Fruit fly (Drosophila melanogaster): ENCODE data around the gene CG15362.

The CG15362 gene

DNA sequence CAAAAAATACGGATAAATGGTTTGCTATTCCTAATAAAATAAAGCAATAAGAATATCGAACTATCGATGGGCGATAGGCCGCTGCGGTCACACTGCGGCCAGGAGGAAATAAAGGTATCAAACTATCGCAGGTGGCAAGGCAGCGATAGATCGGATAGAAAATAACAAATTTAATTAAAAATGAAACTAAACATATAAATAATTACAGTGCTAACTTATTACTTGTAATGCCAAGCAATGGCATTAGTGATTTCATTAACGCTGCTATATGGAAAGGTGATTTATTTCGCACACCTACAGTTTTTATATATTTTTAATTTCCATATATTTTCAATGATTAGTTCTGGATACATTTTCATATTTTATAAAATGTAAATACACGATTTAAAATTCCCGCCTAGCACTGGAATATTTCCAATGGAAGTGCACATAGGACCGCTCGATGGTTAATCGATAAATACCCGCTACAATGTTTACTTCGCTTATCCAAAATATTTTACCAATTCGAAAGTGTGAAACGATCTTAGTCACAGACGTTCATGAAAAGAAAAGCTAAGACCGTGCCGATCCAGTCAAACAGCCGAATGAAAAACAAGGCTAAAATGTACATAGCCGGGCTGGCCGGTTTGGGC is at the start of gene CG15362, which contains the start of gene CG15356:
CG15362 (plus strand) TSS at position 469 of the 632 bp plus-strand sequence.
CG15356 (minus strand) TSS at position 48 of the 632 bp plus-strand sequence.
- TF ChIP-seq dsx (GFP tag; optimal IDR thresholded peaks at IDR 0.05; ENCODE audit: poor library complexity, severe bottlenecking) (peak; percentile 92), Blimp-1 (GFP tag; optimal IDR thresholded peaks at IDR 0.05) (no peak), Hr38 (GFP tag; optimal IDR thresholded peaks at IDR 0.05) (no peak), CG15336 (GFP tag; IDR thresholded peaks at IDR 0.05) (no peak), CG8119 (GFP tag; IDR thresholded peaks at IDR 0.05) (0 out of 3 replicates have a peak, but pooled peaks have one; percentile 30), Smox (GFP tag; optimal IDR thresholded peaks at IDR 0.05) (no peak), esn (GFP tag; optimal IDR thresholded peaks at IDR 0.05) (peak; percentile 46), svp (GFP tag) (no peak), Eip93F (GFP tag; optimal IDR thresholded peaks at IDR 0.05) (peak; percentile 57), Lpt (GFP tag; optimal IDR thresholded peaks at IDR 0.05) (no peak), Hr39 (GFP tag; optimal IDR thresholded peaks at IDR 0.05) (peak; percentile 37), Hr4 (GFP tag; optimal IDR thresholded peaks at IDR 0.05) (peak; percentile 31), Sox14 (GFP tag; optimal IDR thresholded peaks at IDR 0.05) (no peak), spab (GFP tag; optimal IDR thresholded peaks at IDR 0.05) (no peak), topi (GFP tag; optimal IDR thresholded peaks at IDR 0.05) (peak; percentile 55), Eip78C (GFP tag) (peak; percentile 66), CG31627 (GFP tag; optimal IDR thresholded peaks at IDR 0.05) (peak; percentile 29), cyc (GFP tag; optimal IDR thresholded peaks at IDR 0.05) (peak; percentile 39), lz (GFP tag; optimal IDR thresholded peaks at IDR 0.05) (peak; percentile 29), eg (GFP tag; IDR thresholded peaks at IDR 0.05) (0 out of 3 replicates have a peak, but pooled peaks have one; percentile 17), CG11762 (GFP tag; optimal IDR thresholded peaks at IDR 0.05; ENCODE audit: insufficient read depth) (no peak), CG3032 (tag; optimal IDR thresholded peaks at IDR 0.05) (peak; percentile 42), CG32006 (GFP tag; optimal IDR thresholded peaks at IDR 0.05) (peak; percentile 18), fd85E (GFP tag; optimal IDR thresholded peaks at IDR 0.05) (no peak)

DNA sequence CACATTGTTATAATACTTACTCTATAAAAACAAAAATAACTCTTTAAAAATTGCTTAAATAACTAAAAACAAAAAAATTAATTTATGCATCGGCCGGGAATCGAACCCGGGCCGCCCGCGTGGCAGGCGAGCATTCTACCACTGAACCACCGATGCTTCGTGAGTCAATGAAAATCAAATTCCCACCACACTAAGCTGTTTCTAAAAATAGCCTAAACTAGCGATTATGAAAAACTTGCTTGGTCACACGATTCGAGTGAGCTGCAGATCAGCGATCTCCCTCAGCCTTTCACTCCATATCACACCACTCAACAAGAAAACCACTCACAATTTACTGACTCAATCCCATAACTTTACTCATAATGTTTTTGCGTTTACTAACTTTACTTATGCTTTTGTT is 43.0 kb upstream of the CG15362 start:
- TF ChIP-seq fkh (GFP tag; optimal IDR thresholded peaks at IDR 0.05), result no peak
- TF ChIP-seq Hr4 (GFP tag; optimal IDR thresholded peaks at IDR 0.05), result no peak

DNA sequence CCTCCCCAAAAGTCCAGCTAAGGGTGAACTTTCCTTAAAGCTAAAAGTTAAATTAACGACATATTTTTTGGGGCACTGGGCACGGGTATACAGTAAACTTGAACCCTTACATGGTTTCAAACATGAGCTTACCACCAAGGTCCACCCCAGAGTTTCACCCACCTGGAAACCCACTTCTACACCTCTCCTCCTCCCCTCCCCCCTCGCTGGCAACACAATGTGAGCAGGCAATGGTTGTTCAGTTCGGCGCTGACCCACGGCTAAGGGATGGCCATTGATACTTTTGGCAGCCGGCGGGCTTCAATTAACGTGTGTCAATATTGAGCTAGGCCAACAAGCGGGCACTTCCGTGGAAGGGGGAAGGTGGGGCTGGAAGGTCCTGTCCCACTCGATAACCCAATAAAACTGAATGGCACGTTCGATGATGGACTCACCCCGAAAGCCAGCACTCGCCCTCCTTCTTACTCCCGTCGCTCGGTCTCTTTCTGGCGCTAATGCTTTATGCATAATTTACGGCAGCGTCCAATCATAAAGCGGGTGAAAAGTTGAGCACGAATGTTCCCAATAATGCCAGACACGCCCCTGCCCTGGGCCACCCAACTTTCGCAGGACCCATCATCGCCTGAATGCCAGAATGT is 36.4 kb upstream of the CG15362 start:
- peak; percentile 51 for TF ChIP-seq svp (GFP tag)
- no peak for TF ChIP-seq CG6808 (GFP tag; optimal IDR thresholded peaks at IDR 0.05)
- no peak for TF ChIP-seq CG15336 (GFP tag; IDR thresholded peaks at IDR 0.05)
- TF ChIP-seq Hr4 (GFP tag; optimal IDR thresholded peaks at IDR 0.05), result no peak
- TF ChIP-seq CG34406 (GFP tag; optimal IDR thresholded peaks at IDR 0.05), result no peak
- TF ChIP-seq CG8319 (GFP tag; optimal IDR thresholded peaks at IDR 0.05), result no peak
- no peak for TF ChIP-seq topi (GFP tag; optimal IDR thresholded peaks at IDR 0.05)
- no peak for TF ChIP-seq CG6163 (GFP tag; IDR thresholded peaks at IDR 0.05)
- TF ChIP-seq lz (GFP tag; optimal IDR thresholded peaks at IDR 0.05), result no peak

DNA sequence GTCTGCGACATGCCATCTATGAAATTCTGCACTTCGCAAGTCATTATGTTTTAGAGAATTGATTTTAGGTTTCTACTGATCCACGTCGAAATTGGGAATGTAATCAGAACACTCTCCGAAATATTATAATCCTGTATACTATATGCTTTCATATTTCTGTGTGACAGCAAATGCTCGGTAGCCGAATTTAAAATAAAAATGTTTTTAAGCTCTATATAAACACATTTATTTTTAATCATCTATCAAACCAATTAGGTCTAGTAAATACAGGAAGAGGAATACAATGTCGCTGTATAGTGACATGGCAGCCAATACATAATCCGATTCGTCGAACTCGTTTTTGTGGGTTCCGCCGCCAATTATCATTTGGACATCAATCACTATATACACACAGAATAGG is 35.4 kb upstream of the CG15362 start, which contains the start of gene CG15357:
CG15357 (minus strand) TSS at position 101 of the 400 bp plus-strand sequence.
- TF ChIP-seq dsx (GFP tag; optimal IDR thresholded peaks at IDR 0.05; ENCODE audit: poor library complexity, severe bottlenecking) (no peak), pdm3 (GFP tag; optimal IDR thresholded peaks at IDR 0.05) (no peak), Blimp-1 (GFP tag; optimal IDR thresholded peaks at IDR 0.05) (no peak), topi (GFP tag; optimal IDR thresholded peaks at IDR 0.05) (no peak), Sox102F (GFP tag; optimal IDR thresholded peaks at IDR 0.05) (no peak), CG9139 (GFP tag; optimal IDR thresholded peaks at IDR 0.05) (no peak), CG1621 (tag; optimal IDR thresholded peaks at IDR 0.05) (no peak), vri (GFP tag; optimal IDR thresholded peaks at IDR 0.05) (no peak), CG8119 (GFP tag; IDR thresholded peaks at IDR 0.05) (no peak), eg (GFP tag; IDR thresholded peaks at IDR 0.05) (no peak), Met (GFP tag; optimal IDR thresholded peaks at IDR 0.05) (no peak)
